Worm (Caenorhabditis elegans) whole organism, young adult: ENCODE data around the gene Y22D7AR.7.

ENCODE experiments used
- F57C9.4 ChIP-seq: sonication (generic microtip); optimal IDR thresholded peaks from 2 replicates; lab custom pipeline; 2017; ENCODE audit warnings: mild to moderate bottlenecking, missing genetic modification characterization, missing compliant biosample characterization
- lsl-1 ChIP-seq: fragments of 200-800 bp; sonication (Bioruptor generic); optimal IDR thresholded peaks from 2 replicates; lab custom pipeline; 2018; ENCODE audit warnings: mild to moderate bottlenecking, missing genetic modification characterization, moderate library complexity, missing compliant biosample characterization
- nfya-1 ChIP-seq: sonication (generic microtip); optimal IDR thresholded peaks from 2 replicates; lab custom pipeline; 2017; ENCODE audit warnings: antibody characterized with exemption, missing compliant biosample characterization, missing genetic modification characterization, borderline replicate concordance; ENCODE audit not compliant: insufficient read depth
- nfyb-1 ChIP-seq: fragments of 200-800 bp; sonication (Bioruptor generic); IDR thresholded peaks from 2 replicates; pipeline ENCODE4 v1.3.6; 2022; ENCODE audit warnings: missing genetic modification reagents, missing genetic modification characterization, missing compliant biosample characterization
- snpc-4 ChIP-seq, 5 experiments: fragments of 150-350 bp in 1 of 5; sonication (generic microtip) in 4 of 5; optimal IDR thresholded peaks; 2 replicates each; lab custom pipeline; 2014 to 2018; ENCODE audit warnings: missing genetic modification characterization in 5 of 5, missing biosample characterization in 3 of 5, antibody characterized with exemption in 2 of 5, mild to moderate bottlenecking in 2 of 5, missing compliant biosample characterization in 2 of 5, missing genotype in 2 of 5, moderate library complexity in 2 of 5, missing genetic modification reagents in 1 of 5
- sptf-2 ChIP-seq: fragments of 200-800 bp; sonication (Bioruptor generic); optimal IDR thresholded peaks from 2 replicates; lab custom pipeline; 2018; ENCODE audit warnings: mild to moderate bottlenecking, missing genetic modification characterization, missing compliant biosample characterization

DNA sequence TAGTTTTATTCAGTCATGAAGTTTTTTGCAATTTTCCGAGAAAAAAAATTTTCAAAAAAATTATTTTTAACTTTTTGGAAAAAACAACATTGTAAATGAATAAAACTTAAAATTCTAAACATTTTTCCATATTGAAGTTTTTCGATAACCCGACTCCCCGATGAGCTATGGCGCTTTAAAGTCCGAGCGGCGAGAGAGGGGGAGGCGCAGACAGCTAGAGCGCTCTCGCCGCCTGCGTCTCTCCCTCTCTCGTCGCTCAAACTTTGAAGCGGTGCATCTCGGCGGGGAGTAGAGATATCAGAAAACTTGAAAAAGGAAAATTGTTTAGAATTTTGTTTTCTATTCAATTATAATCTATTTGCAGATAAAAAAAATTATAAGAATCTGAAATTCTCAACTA, 49.6 kb downstream of the Y22D7AR.7 start:
- no peak for TF ChIP-seq F57C9.4 (tag; lab: Kevin White, UChicago)
- no peak for TF ChIP-seq nfya-1 (tag; lab: Kevin White, UChicago)
- TF ChIP-seq sptf-2 (GFP tag; lab: Kevin White, UChicago) = no peak
- no peak for TF ChIP-seq snpc-4 (GFP tag; optimal IDR thresholded peaks at IDR 0.05; lab: Kevin White, UChicago)
- TF ChIP-seq snpc-4 (tag; optimal IDR thresholded peaks at IDR 0.05; lab: Kevin White, UChicago) = no peak
- TF ChIP-seq lsl-1 (GFP tag; lab: Kevin White, UChicago) = no peak
- no peak for TF ChIP-seq nfyb-1 (GFP tag; lab: Robert Waterston, UW)
